Fruit fly (Drosophila melanogaster): ENCODE data around the gene CG46317.

CG46317 gene

DNA sequence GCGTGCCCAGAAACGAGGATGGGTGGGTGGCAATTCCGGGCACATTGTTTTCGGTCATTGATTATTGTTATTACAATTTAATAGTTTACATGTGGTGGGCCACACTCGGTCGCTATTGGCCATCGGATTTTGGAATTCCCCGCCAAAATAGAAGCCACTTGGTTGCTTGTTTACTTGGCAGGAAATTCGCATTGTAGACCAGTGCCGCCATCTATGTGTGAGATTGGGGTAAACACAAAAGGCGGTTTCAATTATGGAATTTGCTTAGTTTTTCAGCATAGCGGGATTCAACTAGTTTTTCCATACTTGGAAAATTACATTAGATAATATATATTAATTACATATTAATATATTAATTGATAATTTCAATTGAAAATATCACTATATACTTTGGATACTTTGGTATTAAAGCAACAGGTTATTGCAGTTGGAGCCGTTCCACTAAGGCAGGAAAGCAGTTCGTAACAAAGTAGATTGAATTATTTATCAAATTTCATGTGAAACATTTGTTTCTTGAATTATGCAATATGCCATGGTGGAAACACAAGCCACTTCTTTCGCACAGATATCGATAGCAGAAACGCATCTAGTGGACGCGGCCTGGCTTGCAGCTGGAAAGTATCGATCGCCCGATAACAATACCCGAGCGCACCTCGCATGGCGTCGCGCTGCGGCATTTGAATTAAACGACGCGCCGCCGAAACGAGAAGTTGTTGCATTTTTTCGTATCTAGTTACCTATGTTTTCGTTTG lies 13.8 kb upstream of the CG46317 start, which contains the start of gene mud:
TSS of gene mud (plus strand) at position 698 of the 752 bp plus-strand sequence.
- TF ChIP-seq CG7101 (tag; optimal IDR thresholded peaks at IDR 0.05), result no peak
- TF ChIP-seq CG11617 (GFP tag; optimal IDR thresholded peaks at IDR 0.05), result no peak
- no peak for TF ChIP-seq Mnt (GFP tag; optimal IDR thresholded peaks at IDR 0.05)
- no peak for TF ChIP-seq Crg-1 (GFP tag; optimal IDR thresholded peaks at IDR 0.05)
- peak; percentile 10 for TF ChIP-seq kay (GFP tag; ENCODE audit: borderline replicate concordance)
- no peak for TF ChIP-seq toe (GFP tag; optimal IDR thresholded peaks at IDR 0.05)

DNA sequence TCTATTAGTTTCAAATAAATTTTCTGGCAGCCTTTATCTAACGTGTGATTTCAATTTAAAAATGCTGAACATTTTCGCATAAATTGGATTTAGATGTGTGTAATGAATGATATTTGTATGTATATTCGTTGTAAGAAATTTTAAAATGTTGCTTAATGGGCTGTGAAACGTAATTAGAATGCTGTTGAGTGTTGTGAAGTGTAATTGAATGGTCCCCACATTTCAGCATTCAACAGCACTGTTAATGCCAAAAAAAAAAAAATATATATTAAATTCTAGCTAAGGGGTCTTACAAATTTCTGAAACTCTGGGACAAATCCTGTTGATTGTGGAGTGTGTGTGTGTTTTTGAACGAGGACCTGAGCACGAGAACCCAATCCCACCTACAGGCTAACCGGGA lies 4.1 kb downstream of the CG46317 start:
- TF ChIP-seq Hr96 (GFP tag; optimal IDR thresholded peaks at IDR 0.05) (no peak), CG14711 (tag; optimal IDR thresholded peaks at IDR 0.05) (no peak), Mnt (GFP tag; optimal IDR thresholded peaks at IDR 0.05) (no peak), CG12768 (GFP tag; optimal IDR thresholded peaks at IDR 0.05) (no peak), CG7045 (GFP tag; optimal IDR thresholded peaks at IDR 0.05) (no peak), CG5204 (GFP tag; optimal IDR thresholded peaks at IDR 0.05) (no peak), CG11617 (GFP tag; optimal IDR thresholded peaks at IDR 0.05) (no peak), cic (GFP tag; optimal IDR thresholded peaks at IDR 0.05) (no peak), Crg-1 (GFP tag; optimal IDR thresholded peaks at IDR 0.05) (no peak), kay (GFP tag; ENCODE audit: borderline replicate concordance) (no peak), pad (GFP tag; optimal IDR thresholded peaks at IDR 0.05) (no peak), CG33017 (tag; optimal IDR thresholded peaks at IDR 0.05) (no peak), ovo (GFP tag; optimal IDR thresholded peaks at IDR 0.05) (no peak), toe (GFP tag; optimal IDR thresholded peaks at IDR 0.05) (no peak), Clk (GFP tag; optimal IDR thresholded peaks at IDR 0.05) (no peak), cnc (optimal IDR thresholded peaks at IDR 0.05) (no peak), CG7101 (tag; optimal IDR thresholded peaks at IDR 0.05) (no peak), bab1 (GFP tag; optimal IDR thresholded peaks at IDR 0.05) (no peak), tj (GFP tag; optimal IDR thresholded peaks at IDR 0.05) (no peak), CG1620 (GFP tag; optimal IDR thresholded peaks at IDR 0.05) (no peak)

DNA sequence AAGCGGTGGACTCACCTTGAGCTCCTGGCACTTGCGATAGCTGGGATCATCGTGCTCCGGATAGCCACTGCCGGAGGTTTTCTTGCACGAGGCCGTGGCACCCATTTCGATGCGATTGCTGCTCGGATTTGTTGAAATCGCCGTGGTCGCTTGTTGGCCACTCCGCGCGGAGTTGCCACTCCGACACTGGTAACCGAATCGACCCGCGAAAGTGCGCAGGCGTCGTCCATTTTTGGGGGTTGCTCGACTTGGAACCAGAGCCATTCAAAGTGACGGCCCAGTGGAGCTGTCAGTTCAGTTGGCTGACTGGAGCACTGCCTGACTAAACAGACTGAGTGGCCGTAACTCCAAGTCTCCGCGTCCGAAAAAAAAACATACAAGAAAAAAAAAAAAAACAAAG lies 5.1 kb downstream of the CG46317 start, which contains the start of the genes CG13404 and na:
TSS of gene CG13404 (minus strand) at position 176 of the 400 bp plus-strand sequence.
TSS of gene na (plus strand) at position 293 of the 400 bp plus-strand sequence.
- no peak for TF ChIP-seq Hr96 (GFP tag; optimal IDR thresholded peaks at IDR 0.05)
- no peak for TF ChIP-seq CG7045 (GFP tag; optimal IDR thresholded peaks at IDR 0.05)
- no peak for TF ChIP-seq tj (GFP tag; optimal IDR thresholded peaks at IDR 0.05)
- no peak for TF ChIP-seq CG5204 (GFP tag; optimal IDR thresholded peaks at IDR 0.05)
- no peak for TF ChIP-seq pad (GFP tag; optimal IDR thresholded peaks at IDR 0.05)
- no peak for TF ChIP-seq cnc (optimal IDR thresholded peaks at IDR 0.05)
- TF ChIP-seq kay (GFP tag; ENCODE audit: borderline replicate concordance), result no peak

DNA sequence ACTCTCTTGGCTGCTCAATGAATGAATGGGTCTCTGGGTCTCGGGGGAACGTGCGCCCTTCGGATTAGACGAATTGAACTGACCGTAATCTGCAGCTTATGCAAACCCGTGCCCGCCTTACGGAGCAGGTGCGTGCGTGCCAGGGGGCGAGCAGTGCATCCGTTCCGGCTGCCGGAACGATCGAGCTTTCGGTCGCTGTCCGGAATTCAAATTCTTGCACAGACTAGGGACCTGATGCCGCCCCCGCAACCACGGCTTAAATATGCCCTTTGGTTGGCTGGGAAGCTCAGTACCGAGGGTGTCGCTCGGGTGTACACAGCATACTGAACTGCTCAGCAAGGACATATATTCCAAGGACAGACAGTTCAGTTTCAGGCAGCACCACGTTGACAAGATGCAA lies 16.4 kb downstream of the CG46317 start, which contains the start of gene Muc12Ea:
TSS of gene Muc12Ea (plus strand) at position 301 of the 400 bp plus-strand sequence.
- TF ChIP-seq Mnt (GFP tag; optimal IDR thresholded peaks at IDR 0.05) (no peak), toe (GFP tag; optimal IDR thresholded peaks at IDR 0.05) (no peak)

DNA sequence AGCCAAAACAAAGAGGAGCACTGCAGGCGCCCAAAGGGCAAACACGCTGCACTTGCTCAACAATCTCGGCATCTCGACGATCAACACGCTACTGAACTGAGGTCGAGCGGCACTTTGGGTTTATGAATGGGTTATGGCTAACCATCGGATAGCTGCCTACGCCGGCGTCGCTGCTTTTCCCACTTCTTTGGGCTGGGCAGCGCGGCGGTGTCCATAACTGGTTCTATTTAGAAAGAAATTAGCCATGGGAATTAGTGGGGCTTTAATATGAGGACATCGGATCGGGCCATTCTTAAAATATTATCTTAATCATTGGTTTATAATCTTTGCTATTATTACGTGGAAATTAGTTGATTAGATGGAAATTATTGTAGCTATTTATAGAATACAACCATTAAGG lies 28.3 kb downstream of the CG46317 start, which contains the start of gene CG9400:
TSS of gene CG9400 (minus strand) at position 101 of the 400 bp plus-strand sequence.
- TF ChIP-seq cnc (optimal IDR thresholded peaks at IDR 0.05) (no peak), tj (GFP tag; optimal IDR thresholded peaks at IDR 0.05) (no peak), ovo (GFP tag; optimal IDR thresholded peaks at IDR 0.05) (no peak), Clk (GFP tag; optimal IDR thresholded peaks at IDR 0.05) (no peak), kay (GFP tag; ENCODE audit: borderline replicate concordance) (no peak), CG33017 (tag; optimal IDR thresholded peaks at IDR 0.05) (no peak), Crg-1 (GFP tag; optimal IDR thresholded peaks at IDR 0.05) (no peak), CG12768 (GFP tag; optimal IDR thresholded peaks at IDR 0.05) (no peak), CG7101 (tag; optimal IDR thresholded peaks at IDR 0.05) (no peak), CG14711 (tag; optimal IDR thresholded peaks at IDR 0.05) (no peak), toe (GFP tag; optimal IDR thresholded peaks at IDR 0.05) (no peak), CG11617 (GFP tag; optimal IDR thresholded peaks at IDR 0.05) (no peak), cic (GFP tag; optimal IDR thresholded peaks at IDR 0.05) (no peak), Hr96 (GFP tag; optimal IDR thresholded peaks at IDR 0.05) (no peak)
